Fruit fly (Drosophila melanogaster) Kc167 (cell line): ENCODE measurements around the gene Vps29.

Experiments
- Myc ChIP-seq: fragments of >200 bp; optimal IDR thresholded peaks from 2 replicates; lab custom pipeline; 2017; ENCODE audit warnings: missing external identifiers
- Sin3A ChIP-seq: fragments of >200 bp; optimal IDR thresholded peaks from 2 replicates; lab custom pipeline; 2018; ENCODE audit warnings: missing external identifiers
- h ChIP-seq: fragments of >200 bp; optimal IDR thresholded peaks from 3 replicates; lab custom pipeline; 2018; ENCODE audit warnings: missing external identifiers
- insv ChIP-seq: fragments of >200 bp; optimal IDR thresholded peaks from 3 replicates; lab custom pipeline; 2018; ENCODE audit warnings: missing external identifiers
- psq ChIP-seq: fragments of >200 bp; optimal IDR thresholded peaks from 2 replicates; lab custom pipeline; 2017; ENCODE audit warnings: missing external identifiers
- ttk ChIP-seq: sonication (Bioruptor generic); optimal IDR thresholded peaks from 2 replicates; lab custom pipeline; 2017; ENCODE audit warnings: missing external identifiers

Gene Vps29

dm6 chr2L:1150554-1150953, at the start of gene Vps29, which contains the start of gene Tfb4:
Gene Vps29 (plus strand): TSS chr2L:1150766.
Gene Tfb4 (minus strand): TSS chr2L:1150677.
- TF ChIP-seq psq (lab: Kevin White, UChicago) (no peak), insv (lab: Kevin White, UChicago) (no peak), ttk (no peak), Myc (lab: Kevin White, UChicago) (no peak), h (lab: Kevin White, UChicago) (no peak)

- TF ChIP-seq Sin3A (no peak), insv (lab: Kevin White, UChicago) (no peak), h (lab: Kevin White, UChicago) (no peak), ttk (no peak), psq (lab: Kevin White, UChicago) (no peak), Myc (lab: Kevin White, UChicago) (no peak)
These were observed 48.2 kb upstream of the Vps29 start, which contains the start of gene CG4629 for dm6 chr2L:1102349-1102748. Gene CG4629 (minus strand): TSS chr2L:1102504.

dm6 chr2L:1108029-1108688, 42.4 kb upstream of the Vps29 start, which contains the start of the genes PolrMT and CG14339:
Gene PolrMT (minus strand): TSS chr2L:1108373.
Gene CG14339 (plus strand): TSS chr2L:1108540.
- TF ChIP-seq insv (lab: Kevin White, UChicago) (no peak), h (lab: Kevin White, UChicago) (no peak), ttk (no peak), Myc (lab: Kevin White, UChicago) (no peak), Sin3A (no peak), psq (lab: Kevin White, UChicago) (no peak)

dm6 chr2L:1112641-1113040, 37.9 kb upstream of the Vps29 start, which contains the start of gene CG14340:
Gene CG14340 (plus strand): TSS chr2L:1112941.
- TF ChIP-seq h (lab: Kevin White, UChicago) (no peak), ttk (no peak), psq (lab: Kevin White, UChicago) (no peak), Sin3A (no peak), insv (lab: Kevin White, UChicago) (no peak), Myc (lab: Kevin White, UChicago) (no peak)

- TF ChIP-seq psq (lab: Kevin White, UChicago) (no peak), h (lab: Kevin White, UChicago) (no peak), Sin3A (no peak), Myc (lab: Kevin White, UChicago) (no peak), ttk (no peak), insv (lab: Kevin White, UChicago) (no peak)
These were observed 36.3 kb upstream of the Vps29 start for dm6 chr2L:1114230-1114629.

dm6 chr2L:1116661-1117322, 33.8 kb upstream of the Vps29 start:
- TF ChIP-seq Myc (lab: Kevin White, UChicago), result no peak
- TF ChIP-seq psq (lab: Kevin White, UChicago), result no peak
- TF ChIP-seq Sin3A, result no peak
- TF ChIP-seq h (lab: Kevin White, UChicago), result peak; percentile 3
- TF ChIP-seq insv (lab: Kevin White, UChicago), result no peak
- no peak for TF ChIP-seq ttk

- TF ChIP-seq Myc (lab: Kevin White, UChicago) (no peak), psq (lab: Kevin White, UChicago) (no peak), ttk (no peak), h (lab: Kevin White, UChicago) (no peak), Sin3A (no peak), insv (lab: Kevin White, UChicago) (no peak)
These were observed 32.4 kb upstream of the Vps29 start for dm6 chr2L:1118149-1118548.

dm6 chr2L:1118880-1119809, 31.4 kb upstream of the Vps29 start:
- TF ChIP-seq Myc (lab: Kevin White, UChicago) (no peak), Sin3A (no peak), h (lab: Kevin White, UChicago) (no peak)

- TF ChIP-seq Myc (lab: Kevin White, UChicago), result no peak
These were observed 30.2 kb upstream of the Vps29 start for dm6 chr2L:1120206-1120902.

dm6 chr2L:1121942-1122710, 28.4 kb upstream of the Vps29 start:
- no peak for TF ChIP-seq h (lab: Kevin White, UChicago)
- no peak for TF ChIP-seq Myc (lab: Kevin White, UChicago)
- no peak for TF ChIP-seq psq (lab: Kevin White, UChicago)
- no peak for TF ChIP-seq insv (lab: Kevin White, UChicago)
- TF ChIP-seq Sin3A, result no peak
- TF ChIP-seq ttk, result no peak

- TF ChIP-seq Sin3A, result no peak
- TF ChIP-seq h (lab: Kevin White, UChicago), result no peak
- no peak for TF ChIP-seq psq (lab: Kevin White, UChicago)
- no peak for TF ChIP-seq insv (lab: Kevin White, UChicago)
- TF ChIP-seq Myc (lab: Kevin White, UChicago), result no peak
- TF ChIP-seq ttk, result no peak
These were observed 27.9 kb upstream of the Vps29 start for dm6 chr2L:1122711-1122960.
